Worm (Caenorhabditis elegans) whole organism, L1 larva: ENCODE results near the gene oac-56.

Source experiments
- dpl-1 ChIP-seq, 3 experiments: fragments of 150-350 bp in 2 of 3; sonication (generic microtip) in 1 of 3; optimal IDR thresholded peaks; 2 replicates each; lab custom pipeline; 2014 to 2017; ENCODE audit warnings: missing biosample characterization in 3 of 3, missing genetic modification characterization in 3 of 3, missing genetic modification reagents in 3 of 3
- efl-3 ChIP-seq: fragments of 200-800 bp; sonication (Bioruptor generic); optimal IDR thresholded peaks from 2 replicates; lab custom pipeline; 2018; ENCODE audit warnings: mild to moderate bottlenecking, missing genetic modification characterization, missing compliant biosample characterization
- elt-3 ChIP-seq, 6 experiments: fragments of 150-350 bp in 1 of 6; sonication (generic microtip); optimal IDR thresholded peaks; 2 replicates each; lab custom pipeline; 2017 to 2018; ENCODE audit warnings: missing biosample characterization in 6 of 6, missing genetic modification characterization in 6 of 6, inconsistent platforms in 1 of 6
- pag-3 ChIP-seq: sonication (generic microtip); optimal IDR thresholded peaks from 2 replicates; lab custom pipeline; 2017; ENCODE audit warnings: missing genetic modification characterization, mild to moderate bottlenecking, missing compliant biosample characterization, antibody characterized with exemption, borderline replicate concordance; ENCODE audit not compliant: insufficient read depth
- pqm-1 ChIP-seq: sonication (generic microtip); optimal IDR thresholded peaks from 3 replicates; lab custom pipeline; 2017; ENCODE audit warnings: missing biosample characterization, missing genetic modification characterization
- tbx-2 ChIP-seq: sonication (generic microtip); optimal IDR thresholded peaks from 2 replicates; lab custom pipeline; 2016; ENCODE audit warnings: missing genetic modification characterization, missing compliant biosample characterization
- unc-86 ChIP-seq: sonication (generic microtip); optimal IDR thresholded peaks from 2 replicates; lab custom pipeline; 2016; ENCODE audit warnings: missing genetic modification characterization, missing compliant biosample characterization

DNA sequence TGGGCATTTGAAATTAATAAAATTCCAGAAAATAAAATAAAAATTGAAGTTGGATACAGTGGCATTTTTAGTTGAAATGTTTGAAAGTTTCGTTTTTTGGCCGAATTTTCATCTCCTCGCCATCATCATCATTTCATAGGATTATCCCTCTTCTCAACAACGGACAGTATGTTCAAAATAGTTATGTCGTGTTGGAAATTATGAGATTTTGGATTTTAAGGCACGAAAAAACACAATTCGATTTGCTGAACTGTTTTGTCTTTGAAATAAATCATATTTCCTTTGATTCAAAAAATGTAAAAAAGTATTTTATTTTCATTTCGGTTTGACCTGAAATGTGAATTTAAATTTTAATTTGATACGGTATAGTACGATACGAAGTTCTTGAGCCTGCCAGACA, 6.8 kb downstream of the oac-56 start, which contains the start of gene srlf-28:
- no peak for TF ChIP-seq tbx-2 (tag; lab: Kevin White, UChicago)
- TF ChIP-seq pqm-1 (tag; lab: Kevin White, UChicago) = no peak
- no peak for TF ChIP-seq efl-3
- no peak for TF ChIP-seq dpl-1 (GFP tag; optimal IDR thresholded peaks at IDR 0.05; lab: Kevin White, UChicago)
- no peak for TF ChIP-seq elt-3 (tag; optimal IDR thresholded peaks at IDR 0.05; lab: Kevin White, UChicago)
- TF ChIP-seq pag-3 (tag; lab: Kevin White, UChicago) = no peak
- no peak for TF ChIP-seq unc-86 (tag; lab: Kevin White, UChicago)
